Fruit fly (Drosophila melanogaster) whole organism, embryonic: Measurements from ENCODE around the gene Gpdh1.

Source experiments
- Adf1 ChIP-seq: fragments of 200-800 bp; sonication (Bioruptor generic); IDR thresholded peaks from 2 replicates; pipeline ENCODE4 v1.3.6; 2022; ENCODE audit warnings: missing biosample characterization, missing genetic modification characterization
- CG10147 ChIP-seq: fragments of 200-800 bp; sonication (Bioruptor generic); optimal IDR thresholded peaks from 2 replicates; lab custom pipeline; 2019; ENCODE audit warnings: missing biosample characterization, mild to moderate bottlenecking, missing genetic modification characterization, moderate library complexity
- CG11398 ChIP-seq: fragments of 200-800 bp; sonication (Bioruptor generic); optimal IDR thresholded peaks from 2 replicates; lab custom pipeline; 2016; ENCODE audit warnings: missing biosample characterization, missing genetic modification characterization
- CG12219 ChIP-seq: fragments of 200-800 bp; sonication (Bioruptor generic); optimal IDR thresholded peaks from 3 replicates; lab custom pipeline; 2018; ENCODE audit warnings: missing biosample characterization, mild to moderate bottlenecking, missing genetic modification characterization
- CG12299 ChIP-seq: fragments of 200-800 bp; sonication (Bioruptor generic); optimal IDR thresholded peaks from 2 replicates; lab custom pipeline; 2018; ENCODE audit warnings: missing biosample characterization, mild to moderate bottlenecking, missing genetic modification characterization
- CG14667 ChIP-seq: fragments of 200-800 bp; sonication (Bioruptor generic); IDR thresholded peaks from 2 replicates; pipeline ENCODE4 v1.3.6; 2022; ENCODE audit warnings: missing biosample characterization, missing genetic modification characterization
- CG15073 ChIP-seq: fragments of 200-800 bp; sonication (Bioruptor generic); optimal IDR thresholded peaks from 2 replicates; lab custom pipeline; 2016; ENCODE audit warnings: missing biosample characterization, missing genetic modification characterization
- CG1602 ChIP-seq: fragments of 200-800 bp; sonication (Bioruptor generic); optimal IDR thresholded peaks from 3 replicates; lab custom pipeline; 2016; ENCODE audit warnings: missing biosample characterization, missing genetic modification characterization
- CG17359 ChIP-seq: fragments of 200-800 bp; sonication (Bioruptor generic); optimal IDR thresholded peaks from 3 replicates; lab custom pipeline; 2018; ENCODE audit warnings: missing biosample characterization, mild to moderate bottlenecking, missing genetic modification characterization, moderate library complexity
- CG17912 ChIP-seq: fragments of 200-800 bp; sonication (Bioruptor generic); optimal IDR thresholded peaks from 2 replicates; lab custom pipeline; 2018; ENCODE audit warnings: missing biosample characterization, mild to moderate bottlenecking, missing genetic modification characterization
- CG18764 ChIP-seq: fragments of 200-800 bp; sonication (Bioruptor generic); optimal IDR thresholded peaks from 3 replicates; lab custom pipeline; 2016; ENCODE audit warnings: missing biosample characterization, missing genetic modification characterization
- CG2202 ChIP-seq: fragments of 200-800 bp; sonication (Bioruptor generic); optimal IDR thresholded peaks from 2 replicates; lab custom pipeline; 2018; ENCODE audit warnings: missing biosample characterization, mild to moderate bottlenecking, missing genetic modification characterization
- CG2889 ChIP-seq: fragments of 200-800 bp; sonication (Bioruptor generic); IDR thresholded peaks from 3 replicates; pipeline ENCODE4 v1.3.6; 2022; ENCODE audit warnings: missing biosample characterization, missing genetic modification characterization
- CG34422 ChIP-seq: fragments of 200-800 bp; sonication (Bioruptor generic); IDR thresholded peaks from 3 replicates; pipeline ENCODE4 v1.3.6; 2022; ENCODE audit warnings: missing biosample characterization, missing genetic modification characterization
- CG3838 ChIP-seq: fragments of 200-800 bp; sonication (Bioruptor generic); optimal IDR thresholded peaks from 3 replicates; lab custom pipeline; 2016; ENCODE audit warnings: missing biosample characterization, missing genetic modification characterization
- CG3995 ChIP-seq: fragments of 200-800 bp; sonication (Bioruptor generic); optimal IDR thresholded peaks from 3 replicates; lab custom pipeline; 2016; ENCODE audit warnings: missing biosample characterization, missing genetic modification characterization
- CG4424 ChIP-seq: fragments of 200-800 bp; sonication (Bioruptor generic); optimal IDR thresholded peaks from 3 replicates; lab custom pipeline; 2016; ENCODE audit warnings: missing biosample characterization, missing genetic modification characterization
- CG6254 ChIP-seq: fragments of 200-800 bp; sonication (Bioruptor generic); optimal IDR thresholded peaks from 3 replicates; lab custom pipeline; 2017; ENCODE audit warnings: mild to moderate bottlenecking, missing biosample characterization, missing genetic modification reagents, missing genetic modification characterization
- CG8290 ChIP-seq, 3 experiments: fragments of 200-800 bp; sonication (Bioruptor generic); optimal IDR thresholded peaks; 2 replicates each; lab custom pipeline; 2016 to 2019; ENCODE audit warnings: missing biosample characterization in 3 of 3, missing genetic modification characterization in 3 of 3, mild to moderate bottlenecking in 2 of 3, moderate library complexity in 1 of 3
- CG8388 ChIP-seq: fragments of 200-800 bp; sonication (Bioruptor generic); optimal IDR thresholded peaks from 2 replicates; lab custom pipeline; 2019; ENCODE audit warnings: missing biosample characterization, mild to moderate bottlenecking, missing genetic modification characterization, moderate library complexity
- CG8924 ChIP-seq: fragments of 200-800 bp; optimal IDR thresholded peaks from 3 replicates; lab custom pipeline; 2019; ENCODE audit warnings: missing biosample characterization, mild to moderate bottlenecking, missing genetic modification characterization, moderate library complexity
- CG9797 ChIP-seq: fragments of 200-800 bp; sonication (Bioruptor generic); optimal IDR thresholded peaks from 3 replicates; lab custom pipeline; 2018; ENCODE audit warnings: missing biosample characterization, mild to moderate bottlenecking, missing genetic modification characterization
- H2.0 ChIP-seq: fragments of 200-800 bp; sonication (Bioruptor generic); IDR thresholded peaks from 2 replicates; pipeline ENCODE4 v1.3.6; 2022; ENCODE audit warnings: missing biosample characterization, missing genetic modification characterization
- HLH4C ChIP-seq: fragments of 200-800 bp; sonication (Bioruptor generic); IDR thresholded peaks from 3 replicates; pipeline ENCODE4 v1.3.6; 2022; ENCODE audit warnings: missing biosample characterization, missing genetic modification characterization; ENCODE audit not compliant: partially characterized antibody
- HLHmδ ChIP-seq: fragments of 200-800 bp; sonication (Bioruptor generic); optimal IDR thresholded peaks from 2 replicates; lab custom pipeline; 2018; ENCODE audit warnings: missing biosample characterization, mild to moderate bottlenecking, missing genetic modification characterization, moderate library complexity
- HmgD ChIP-seq: fragments of 200-800 bp; sonication (Bioruptor generic); optimal IDR thresholded peaks from 3 replicates; lab custom pipeline; 2016; ENCODE audit warnings: missing biosample characterization, missing genetic modification characterization
- Hr78 ChIP-seq, 2 experiments: fragments of 200-800 bp in 1 of 2; fragments of >200 bp in 1 of 2; sonication (Bioruptor generic) in 1 of 2; optimal IDR thresholded peaks; 2 replicates each; lab custom pipeline; 2017 to 2019; ENCODE audit warnings: missing biosample characterization in 2 of 2, missing genetic modification characterization in 2 of 2, mild to moderate bottlenecking in 1 of 2, moderate library complexity in 1 of 2
- Lpt ChIP-seq: fragments of >200 bp; optimal IDR thresholded peaks from 2 replicates; lab custom pipeline; 2018; ENCODE audit warnings: missing biosample characterization, missing genetic modification characterization
- Sry-δ ChIP-seq: fragments of 200-800 bp; sonication (Bioruptor generic); optimal IDR thresholded peaks from 2 replicates; lab custom pipeline; 2016; ENCODE audit warnings: missing biosample characterization, missing genetic modification characterization
- Ssrp ChIP-seq: fragments of 200-800 bp; sonication (Bioruptor generic); optimal IDR thresholded peaks from 2 replicates; lab custom pipeline; 2018; ENCODE audit warnings: missing biosample characterization, mild to moderate bottlenecking, missing genetic modification characterization, moderate library complexity
- Tbp ChIP-seq: fragments of >200 bp; optimal IDR thresholded peaks from 2 replicates; lab custom pipeline; 2018; ENCODE audit warnings: missing biosample characterization, missing genetic modification characterization
- Trl ChIP-seq, 3 experiments: fragments of >200 bp in 2 of 3; fragments of 200-800 bp in 1 of 3; sonication (Bioruptor generic) in 1 of 3; optimal IDR thresholded peaks; 2 replicates in 1 of 3; 3 replicates in 2 of 3; lab custom pipeline; 2016 to 2017; ENCODE audit warnings: missing biosample characterization in 1 of 3, missing genetic modification characterization in 1 of 3
- ase ChIP-seq: fragments of 200-800 bp; sonication (Bioruptor generic); IDR thresholded peaks from 3 replicates; pipeline ENCODE4 v1.3.6; 2022; ENCODE audit warnings: missing biosample characterization, missing genetic modification characterization
- bcd ChIP-seq: fragments of 200-800 bp; sonication (Bioruptor generic); optimal IDR thresholded peaks from 2 replicates; lab custom pipeline; 2017; ENCODE audit warnings: missing biosample characterization, mild to moderate bottlenecking, missing genetic modification characterization
- croc ChIP-seq: fragments of 200-800 bp; sonication (Bioruptor generic); conservative IDR thresholded peaks from 3 replicates; pipeline ENCODE4 v1.3.6; 2022; ENCODE audit warnings: missing biosample characterization, missing genetic modification characterization
- esg ChIP-seq: fragments of 200-800 bp; sonication (Bioruptor generic); conservative IDR thresholded peaks from 2 replicates; pipeline ENCODE4 v1.3.6; 2022; ENCODE audit warnings: missing biosample characterization, missing genetic modification characterization
- fd64A ChIP-seq: fragments of 200-800 bp; sonication (Bioruptor generic); optimal IDR thresholded peaks from 3 replicates; lab custom pipeline; 2018; ENCODE audit warnings: missing biosample characterization, mild to moderate bottlenecking, missing genetic modification characterization
- fu2 ChIP-seq: fragments of 200-800 bp; sonication (Bioruptor generic); optimal IDR thresholded peaks from 2 replicates; lab custom pipeline; 2016; ENCODE audit warnings: missing biosample characterization, missing genetic modification characterization
- ham ChIP-seq: fragments of 200-800 bp; sonication (Bioruptor generic); IDR thresholded peaks from 2 replicates; pipeline ENCODE4 v1.3.6; 2022; ENCODE audit warnings: missing biosample characterization, missing genetic modification characterization
- lilli ChIP-seq: fragments of 200-800 bp; sonication (Bioruptor generic); optimal IDR thresholded peaks from 3 replicates; lab custom pipeline; 2016; ENCODE audit warnings: missing biosample characterization, missing genetic modification characterization
- mld ChIP-seq: fragments of 200-800 bp; sonication (Bioruptor generic); IDR thresholded peaks from 3 replicates; pipeline ENCODE4 v1.3.6; 2022; ENCODE audit warnings: missing biosample characterization, missing genetic modification characterization; ENCODE audit not compliant: partially characterized antibody
- nerfin-1 ChIP-seq: fragments of 200-800 bp; sonication (Bioruptor generic); optimal IDR thresholded peaks from 3 replicates; lab custom pipeline; 2019; ENCODE audit warnings: missing biosample characterization, mild to moderate bottlenecking, missing genetic modification characterization, moderate library complexity
- peb ChIP-seq: fragments of 200-800 bp; sonication (Bioruptor generic); IDR thresholded peaks from 2 replicates; pipeline ENCODE4 v1.3.6; 2022; ENCODE audit warnings: missing biosample characterization, missing genetic modification characterization
- sima ChIP-seq: fragments of 200-800 bp; sonication (Bioruptor generic); optimal IDR thresholded peaks from 2 replicates; lab custom pipeline; 2016; ENCODE audit warnings: missing biosample characterization, missing genetic modification characterization
- so ChIP-seq: fragments of 200-800 bp; sonication (Bioruptor generic); IDR thresholded peaks from 3 replicates; pipeline ENCODE4 v1.3.6; 2022; ENCODE audit warnings: missing biosample characterization, missing genetic modification characterization
- tgo ChIP-seq: fragments of 200-800 bp; sonication (Bioruptor generic); IDR thresholded peaks from 3 replicates; pipeline ENCODE4 v1.3.6; 2022; ENCODE audit warnings: missing biosample characterization, missing genetic modification characterization
- tna ChIP-seq: fragments of 200-800 bp; sonication (Bioruptor generic); IDR thresholded peaks from 2 replicates; pipeline ENCODE4 v1.3.6; 2022; ENCODE audit warnings: missing biosample characterization, missing genetic modification characterization; ENCODE audit not compliant: partially characterized antibody

The Gpdh1 gene

DNA sequence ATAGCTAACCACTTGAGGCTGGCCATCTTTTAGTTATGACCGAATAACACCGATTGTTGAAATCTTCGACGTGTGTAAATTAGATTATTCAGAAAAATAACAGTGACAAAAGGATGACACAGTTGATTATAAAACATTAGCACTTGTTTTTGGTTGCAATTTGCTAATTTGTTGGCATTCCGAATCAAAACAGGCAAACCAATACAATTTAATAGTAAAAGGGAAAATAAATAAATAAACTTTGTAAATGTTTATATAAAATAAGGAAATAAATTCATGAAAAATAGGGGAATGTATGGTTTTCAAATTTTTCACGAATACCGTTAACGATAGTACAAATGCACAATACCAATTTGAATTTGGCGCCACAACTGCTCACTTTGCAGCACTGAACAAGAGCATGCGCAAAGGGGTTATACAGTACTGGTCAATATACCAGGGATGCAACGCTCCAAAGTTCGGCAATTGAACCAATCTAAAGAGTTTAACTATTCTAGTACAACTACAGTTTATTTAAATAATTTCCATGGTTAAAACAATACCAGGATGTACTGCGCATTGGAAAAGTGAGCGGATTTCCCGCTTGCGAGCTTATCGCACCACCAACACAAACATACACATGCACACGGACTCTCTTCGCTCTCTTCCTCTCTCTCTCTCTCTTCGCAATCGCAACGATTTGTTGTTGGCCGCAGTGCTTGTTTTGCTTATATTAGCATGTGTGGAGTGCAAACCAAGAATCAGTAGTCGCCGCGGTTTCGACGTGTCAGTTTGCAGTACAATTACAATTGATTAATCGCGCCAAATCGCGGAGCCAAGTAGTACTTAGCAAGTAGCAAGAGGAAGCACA, at the start of gene Gpdh1, which contains the start of gene Sfp26Ad (continued):
- TF ChIP-seq CG34422: peak; percentile 60; the same call in 2 of the 3 replicates
- TF ChIP-seq CG4424 (GFP tag; lab: Kevin White, UChicago): peak; percentile 82
- peak; percentile 73 for TF ChIP-seq bcd
- TF ChIP-seq CG3995 (GFP tag; lab: Kevin White, UChicago): peak; percentile 50
- TF ChIP-seq CG6254 (GFP tag; lab: Kevin White, UChicago): peak; percentile 2
- peak; percentile 68 for TF ChIP-seq Sry-δ (GFP tag; lab: Kevin White, UChicago)
- 0 out of 3 replicates have a peak, but pooled peaks have one; percentile 13 for TF ChIP-seq CG2889 (GFP tag; lab: Robert Waterston, UW)
- TF ChIP-seq ham (GFP tag; lab: Robert Waterston, UW): peak; percentile 10; the same call in 1 of the 2 replicates
- TF ChIP-seq fu2 (GFP tag; lab: Kevin White, UChicago): peak; percentile 54
- peak; percentile 45 for TF ChIP-seq CG14667 (GFP tag; lab: Robert Waterston, UW)
- no peak for TF ChIP-seq Hr78 (GFP tag; optimal IDR thresholded peaks at IDR 0.05; lab: Kevin White, UChicago)
- TF ChIP-seq HmgD (GFP tag; lab: Kevin White, UChicago): peak; percentile 44
- TF ChIP-seq HLH4C (GFP tag; lab: Robert Waterston, UW): peak; percentile 44; the same call in 2 of the 3 replicates
- TF ChIP-seq fd64A: peak; percentile 12
- peak; percentile 12 for TF ChIP-seq CG11398 (GFP tag; lab: Kevin White, UChicago)
- peak; percentile 79 for TF ChIP-seq CG1602 (GFP tag; lab: Kevin White, UChicago)
- peak; percentile 23 for TF ChIP-seq CG12219
- 0 out of 3 replicates have a peak, but pooled peaks have one; percentile 17 for TF ChIP-seq croc
- peak; percentile 43; the same call in 1 of the 3 replicates for TF ChIP-seq ase
- TF ChIP-seq CG12299 (tag; lab: Kevin White, UChicago): peak; percentile 64
- peak; percentile 75 for TF ChIP-seq CG8924 (tag; lab: Kevin White, UChicago)
- no peak for TF ChIP-seq Lpt (GFP tag; lab: Kevin White, UChicago)
- TF ChIP-seq mld (GFP tag; lab: Robert Waterston, UW): no peak
- TF ChIP-seq Tbp (GFP tag; lab: Kevin White, UChicago): no peak
- peak; percentile 63; the same call in 1 of the 2 replicates for TF ChIP-seq Adf1 (GFP tag; lab: Robert Waterston, UW)
- TF ChIP-seq peb: 0 out of 2 replicates have a peak, but pooled peaks have one; percentile 11
- peak; percentile 35 for TF ChIP-seq nerfin-1 (tag; lab: Kevin White, UChicago)
- TF ChIP-seq CG15073 (GFP tag; lab: Kevin White, UChicago): no peak
- peak; percentile 87 for TF ChIP-seq lilli (GFP tag; lab: Kevin White, UChicago)
- peak; percentile 58 for TF ChIP-seq CG17359 (tag; lab: Kevin White, UChicago)
- peak; percentile 12 for TF ChIP-seq CG2202 (tag; lab: Kevin White, UChicago)
- TF ChIP-seq so (GFP tag; lab: Robert Waterston, UW): peak; percentile 65; the same call in 1 of the 3 replicates
- TF ChIP-seq CG17912 (GFP tag; lab: Kevin White, UChicago): peak; percentile 71
- peak; percentile 66 for TF ChIP-seq CG8388
- peak; percentile 28; the same call in 1 of the 2 replicates for TF ChIP-seq esg
- TF ChIP-seq Trl (optimal IDR thresholded peaks at IDR 0.05; lab: Kevin White, UChicago): peak; percentile 98 to 99
- TF ChIP-seq Trl (GFP tag; optimal IDR thresholded peaks at IDR 0.05; lab: Kevin White, UChicago): peak; percentile 92
- TF ChIP-seq Ssrp (tag; lab: Kevin White, UChicago): peak; percentile 14
- TF ChIP-seq CG18764 (GFP tag; lab: Kevin White, UChicago): peak; percentile 67
- TF ChIP-seq tna (GFP tag; lab: Robert Waterston, UW): no peak; the same call in 1 of the 2 replicates
- TF ChIP-seq CG9797 (GFP tag; lab: Kevin White, UChicago): peak; percentile 54
- TF ChIP-seq HLHmδ (GFP tag; lab: Kevin White, UChicago): peak; percentile 28
- peak; percentile 52 for TF ChIP-seq CG10147 (GFP tag; lab: Kevin White, UChicago)
- peak; percentile 15 for TF ChIP-seq sima
- peak; percentile 57 for TF ChIP-seq H2.0
- TF ChIP-seq tgo: peak; percentile 44; the same call in 2 of the 3 replicates
- TF ChIP-seq CG8290 (GFP tag; optimal IDR thresholded peaks at IDR 0.05; lab: Kevin White, UChicago): peak; percentile 68
- TF ChIP-seq CG8290 (tag; optimal IDR thresholded peaks at IDR 0.05; lab: Kevin White, UChicago): peak in 1 of 2 experiments; percentile 92
- peak; percentile 18 for TF ChIP-seq CG3838 (GFP tag; lab: Kevin White, UChicago)
